Worm (Caenorhabditis elegans) whole organism, midembryonic: Measurements from ENCODE around the gene C34C12.9.

ENCODE experiments used
- T22C8.4 ChIP-seq: fragments of 200-800 bp; sonication (Bioruptor generic); IDR thresholded peaks from 2 replicates; pipeline ENCODE4 v1.3.6; 2022; ENCODE audit warnings: missing genetic modification characterization, missing compliant biosample characterization
- cog-1 ChIP-seq: sonication (generic microtip); optimal IDR thresholded peaks from 2 replicates; lab custom pipeline; 2016; ENCODE audit warnings: missing genetic modification characterization, missing compliant biosample characterization
- flt-1 ChIP-seq: fragments of 200-800 bp; sonication (Bioruptor generic); IDR thresholded peaks from 2 replicates; pipeline ENCODE4 v1.3.6; 2022; ENCODE audit warnings: missing genetic modification characterization, missing compliant biosample characterization
- klf-2 ChIP-seq: fragments of 200-800 bp; sonication (Bioruptor generic); conservative IDR thresholded peaks from 2 replicates; pipeline ENCODE4 v1.3.6; 2022; ENCODE audit warnings: missing genetic modification reagents, missing genetic modification characterization, missing compliant biosample characterization
- med-1 ChIP-seq: sonication (generic microtip); optimal IDR thresholded peaks from 2 replicates; lab custom pipeline; 2017; ENCODE audit warnings: missing genetic modification characterization, mild to moderate bottlenecking, missing compliant biosample characterization, antibody characterized with exemption, missing genetic modification reagents; ENCODE audit not compliant: insufficient read depth
- ref-1 ChIP-seq: fragments of 200-800 bp; sonication (Bioruptor generic); conservative IDR thresholded peaks from 2 replicates; pipeline ENCODE4 v1.3.6; 2022; ENCODE audit warnings: missing genetic modification reagents, missing genetic modification characterization, missing compliant biosample characterization
- tab-1 ChIP-seq: fragments of 200-800 bp; sonication (Bioruptor generic); IDR thresholded peaks from 2 replicates; pipeline ENCODE4 v1.3.6; 2022; ENCODE audit warnings: missing genetic modification characterization, missing compliant biosample characterization
- ztf-23 ChIP-seq: fragments of 200-800 bp; sonication (Bioruptor generic); IDR thresholded peaks from 2 replicates; pipeline ENCODE4 v1.3.6; 2022; ENCODE audit warnings: missing genetic modification reagents, missing genetic modification characterization, missing compliant biosample characterization
- ztf-29 ChIP-seq: fragments of 200-800 bp; sonication (Bioruptor generic); IDR thresholded peaks from 2 replicates; pipeline ENCODE4 v1.3.6; 2022; ENCODE audit warnings: missing genetic modification reagents, missing genetic modification characterization, missing compliant biosample characterization

The C34C12.9 gene

DNA sequence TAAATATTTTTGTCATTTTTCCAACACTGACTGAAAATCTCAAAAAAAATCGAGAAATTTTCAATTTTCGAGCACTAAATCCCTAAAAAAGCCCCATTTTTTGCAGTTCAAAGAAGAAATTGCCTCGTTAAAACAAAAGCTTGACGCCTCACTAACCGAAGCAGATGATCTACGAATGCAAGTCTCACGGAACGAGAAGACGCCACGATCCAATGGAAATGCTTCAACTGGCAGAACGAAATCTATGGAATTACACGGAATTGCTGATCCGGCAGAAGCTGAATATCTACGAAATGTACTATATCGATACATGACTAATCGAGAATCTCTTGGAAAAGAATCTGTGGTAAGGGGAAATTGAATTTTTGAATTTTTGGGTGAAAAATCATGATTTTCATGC, 51.4 kb downstream of the C34C12.9 start:
- TF ChIP-seq flt-1 (GFP tag; lab: Robert Waterston, UW) (no peak), ref-1 (no peak), T22C8.4 (no peak), tab-1 (GFP tag; lab: Robert Waterston, UW) (no peak), med-1 (GFP tag; lab: Kevin White, UChicago) (no peak), ztf-29 (no peak), cog-1 (tag; lab: Kevin White, UChicago) (no peak), klf-2 (GFP tag; lab: Robert Waterston, UW) (no peak), ztf-23 (no peak)
